Worm (Caenorhabditis elegans) whole organism, L4 larva: Measurements from ENCODE around the gene W04B5.3.
"Not testable (repeated sequence)": the region's sequence is repeated elsewhere in the genome, so short reads cannot be mapped to it uniquely, and the experiment has no call there.

Experiments
- D1046.2 ChIP-seq: fragments of 200-800 bp; sonication (Bioruptor generic); IDR thresholded peaks from 2 replicates; pipeline ENCODE4 v1.3.6; 2022; ENCODE audit warnings: missing genetic modification characterization, missing compliant biosample characterization
- F37D6.2 ChIP-seq: sonication (generic microtip); optimal IDR thresholded peaks from 2 replicates; lab custom pipeline; 2016; ENCODE audit warnings: mild to moderate bottlenecking, missing genetic modification characterization, missing compliant biosample characterization
- R02D3.7 ChIP-seq: fragments of 150-350 bp; sonication (generic microtip); optimal IDR thresholded peaks from 3 replicates; lab custom pipeline; 2014; ENCODE audit warnings: missing biosample characterization, missing genetic modification characterization
- T20F7.1 ChIP-seq: fragments of 200-800 bp; sonication (Bioruptor generic); optimal IDR thresholded peaks from 2 replicates; lab custom pipeline; 2018; ENCODE audit warnings: mild to moderate bottlenecking, missing genetic modification characterization, missing compliant biosample characterization
- Y5F2A.4 ChIP-seq: fragments of 200-800 bp; sonication (Bioruptor generic); optimal IDR thresholded peaks from 2 replicates; lab custom pipeline; 2018; ENCODE audit warnings: mild to moderate bottlenecking, missing genetic modification characterization, missing compliant biosample characterization
- aly-2 ChIP-seq: sonication (generic microtip); optimal IDR thresholded peaks from 2 replicates; lab custom pipeline; 2018; ENCODE audit warnings: missing biosample characterization, missing genetic modification characterization
- ama-1 ChIP-seq: fragments of 150-350 bp; optimal IDR thresholded peaks from 2 replicates; lab custom pipeline; 2014; ENCODE audit warnings: inconsistent platforms, mixed read lengths
- arid-1 ChIP-seq: fragments of 200-800 bp; sonication (Bioruptor generic); conservative IDR thresholded peaks from 2 replicates; pipeline ENCODE4 v1.3.6; 2022; ENCODE audit warnings: missing genetic modification reagents, missing genetic modification characterization, missing compliant biosample characterization
- attf-4 ChIP-seq: sonication (generic microtip); optimal IDR thresholded peaks from 3 replicates; lab custom pipeline; 2017; ENCODE audit warnings: missing biosample characterization, missing genetic modification characterization
- ceh-44 ChIP-seq: fragments of 200-800 bp; sonication (Bioruptor generic); IDR thresholded peaks from 2 replicates; pipeline ENCODE4 v1.3.6; 2022; ENCODE audit warnings: missing genetic modification reagents, missing genetic modification characterization, missing compliant biosample characterization
- ceh-62 ChIP-seq: sonication (generic microtip); optimal IDR thresholded peaks from 2 replicates; lab custom pipeline; 2017; ENCODE audit warnings: missing biosample characterization, missing genetic modification characterization
- ces-1 ChIP-seq: fragments of 150-350 bp; sonication (generic microtip); optimal IDR thresholded peaks from 4 replicates; lab custom pipeline; 2014; ENCODE audit warnings: missing biosample characterization, missing genetic modification reagents, missing genetic modification characterization
- daf-16 ChIP-seq, 3 experiments: sonication (generic microtip); optimal IDR thresholded peaks; 2 replicates each; lab custom pipeline; 2016 to 2017; ENCODE audit warnings: missing genetic modification characterization in 3 of 3, missing genetic modification reagents in 3 of 3, mild to moderate bottlenecking in 2 of 3, missing compliant biosample characterization in 2 of 3, missing biosample characterization in 1 of 3, moderate library complexity in 1 of 3
- daf-19 ChIP-seq: fragments of 200-800 bp; sonication (Bioruptor generic); conservative IDR thresholded peaks from 2 replicates; pipeline ENCODE4 v1.3.6; 2022; ENCODE audit warnings: missing genetic modification characterization, missing compliant biosample characterization
- dmd-6 ChIP-seq: fragments of 200-800 bp; sonication (Bioruptor generic); IDR thresholded peaks from 2 replicates; pipeline ENCODE4 v1.3.6; 2022; ENCODE audit warnings: missing genetic modification reagents, missing genetic modification characterization, missing compliant biosample characterization
- dmd-8 ChIP-seq: fragments of 200-800 bp; sonication (Bioruptor generic); IDR thresholded peaks from 2 replicates; pipeline ENCODE4 v1.3.6; 2022; ENCODE audit warnings: missing genetic modification characterization, missing compliant biosample characterization
- egl-27 ChIP-seq: sonication (generic microtip); optimal IDR thresholded peaks from 3 replicates; lab custom pipeline; 2017; ENCODE audit warnings: missing biosample characterization, missing genetic modification reagents, missing genetic modification characterization
- egl-43 ChIP-seq: fragments of 200-800 bp; sonication (Bioruptor generic); IDR thresholded peaks from 2 replicates; pipeline ENCODE4 v1.3.6; 2022; ENCODE audit warnings: missing genetic modification reagents, missing genetic modification characterization, missing compliant biosample characterization
- fkh-10 ChIP-seq: fragments of 150-350 bp; optimal IDR thresholded peaks from 2 replicates; lab custom pipeline; 2014; ENCODE audit warnings: missing biosample characterization, missing genetic modification reagents, missing genetic modification characterization
- lim-7 ChIP-seq: fragments of 200-800 bp; sonication (Bioruptor generic); IDR thresholded peaks from 2 replicates; pipeline ENCODE4 v1.3.6; 2022; ENCODE audit warnings: missing genetic modification characterization, missing compliant biosample characterization
- lin-38 ChIP-seq: fragments of 200-800 bp; sonication (Bioruptor generic); IDR thresholded peaks from 2 replicates; pipeline ENCODE4 v1.3.6; 2022; ENCODE audit warnings: missing genetic modification reagents, missing genetic modification characterization, missing compliant biosample characterization
- lin-39 ChIP-seq: fragments of 150-350 bp; optimal IDR thresholded peaks from 2 replicates; lab custom pipeline; 2014; ENCODE audit warnings: missing biosample characterization, missing genetic modification reagents, missing genetic modification characterization
- lir-3 ChIP-seq: sonication (generic microtip); optimal IDR thresholded peaks from 2 replicates; lab custom pipeline; 2016; ENCODE audit warnings: mild to moderate bottlenecking, missing genetic modification characterization, missing compliant biosample characterization
- lsy-2 ChIP-seq, 2 experiments: fragments of 150-350 bp in 1 of 2; sonication (generic microtip) in 1 of 2; optimal IDR thresholded peaks; 2 replicates each; lab custom pipeline; 2014 to 2017; ENCODE audit warnings: missing biosample characterization in 2 of 2, missing genetic modification characterization in 2 of 2
- madf-5 ChIP-seq, 2 experiments: fragments of 200-800 bp; sonication (Bioruptor generic); IDR thresholded peaks; 2 replicates each; pipeline ENCODE4 v1.3.6; 2022; ENCODE audit warnings: missing compliant biosample characterization in 2 of 2, missing genetic modification characterization in 2 of 2
- mdt-29 ChIP-seq: fragments of 200-800 bp; sonication (Bioruptor generic); IDR thresholded peaks from 2 replicates; pipeline ENCODE4 v1.3.6; 2022; ENCODE audit warnings: missing genetic modification reagents, missing genetic modification characterization, missing compliant biosample characterization
- nhr-10 ChIP-seq: fragments of 150-350 bp; optimal IDR thresholded peaks from 2 replicates; lab custom pipeline; 2014; ENCODE audit warnings: missing biosample characterization, missing genetic modification characterization
- nhr-41 ChIP-seq: fragments of 200-800 bp; sonication (Bioruptor generic); IDR thresholded peaks from 2 replicates; pipeline ENCODE4 v1.3.6; 2022; ENCODE audit warnings: missing genetic modification reagents, missing genetic modification characterization, missing compliant biosample characterization
- nhr-48 ChIP-seq: sonication (generic microtip); optimal IDR thresholded peaks from 2 replicates; lab custom pipeline; 2016; ENCODE audit warnings: mild to moderate bottlenecking, missing genetic modification characterization, missing compliant biosample characterization
- nhr-6 ChIP-seq: fragments of 150-350 bp; optimal IDR thresholded peaks from 2 replicates; lab custom pipeline; 2014; ENCODE audit warnings: missing biosample characterization, missing genetic modification characterization
- pha-4 ChIP-seq, 2 experiments: fragments of 150-350 bp in 1 of 2; fragments of 200-800 bp in 1 of 2; sonication (Bioruptor generic) in 1 of 2; IDR thresholded peaks in 1 of 2; optimal IDR thresholded peaks in 1 of 2; 2 replicates each; pipeline versions ENCODE4 v1.3.6 to Lab custom; 2014 to 2022; ENCODE audit warnings: missing genetic modification characterization in 2 of 2, missing genetic modification reagents in 2 of 2, missing biosample characterization in 1 of 2, missing compliant biosample characterization in 1 of 2
- pqm-1 ChIP-seq: sonication (generic microtip); optimal IDR thresholded peaks from 2 replicates; lab custom pipeline; 2017; ENCODE audit warnings: missing biosample characterization, missing genetic modification characterization
- saeg-2 ChIP-seq: fragments of 200-800 bp; sonication (Bioruptor generic); IDR thresholded peaks from 2 replicates; pipeline ENCODE4 v1.3.6; 2022; ENCODE audit warnings: missing genetic modification reagents, missing genetic modification characterization, missing compliant biosample characterization
- set-16 ChIP-seq: fragments of 200-800 bp; sonication (Bioruptor generic); IDR thresholded peaks from 2 replicates; pipeline ENCODE4 v1.3.6; 2022; ENCODE audit warnings: missing genetic modification reagents, missing genetic modification characterization, missing compliant biosample characterization
- skn-1 ChIP-seq: fragments of 150-350 bp; optimal IDR thresholded peaks from 2 replicates; lab custom pipeline; 2014; ENCODE audit warnings: missing biosample characterization, missing genetic modification characterization
- snpc-1.2 ChIP-seq: fragments of 200-800 bp; sonication (Bioruptor generic); IDR thresholded peaks from 2 replicates; pipeline ENCODE4 v1.3.6; 2022; ENCODE audit warnings: missing genetic modification reagents, missing genetic modification characterization, missing compliant biosample characterization
- snpc-4 ChIP-seq: fragments of 150-350 bp; optimal IDR thresholded peaks from 2 replicates; lab custom pipeline; 2014; ENCODE audit warnings: missing biosample characterization, missing genetic modification characterization
- unc-130 ChIP-seq: sonication (generic microtip); optimal IDR thresholded peaks from 2 replicates; lab custom pipeline; 2016; ENCODE audit warnings: missing genetic modification reagents, missing genetic modification characterization, missing compliant biosample characterization
- vab-7 ChIP-seq: fragments of 200-800 bp; sonication (Bioruptor generic); IDR thresholded peaks from 2 replicates; pipeline ENCODE4 v1.3.6; 2022; ENCODE audit warnings: missing genetic modification reagents, missing genetic modification characterization, missing compliant biosample characterization
- zag-1 ChIP-seq: fragments of 150-350 bp; optimal IDR thresholded peaks from 2 replicates; lab custom pipeline; 2014; ENCODE audit warnings: missing biosample characterization, missing genetic modification characterization
- zfp-2 ChIP-seq: sonication (generic microtip); optimal IDR thresholded peaks from 2 replicates; lab custom pipeline; 2016; ENCODE audit warnings: mild to moderate bottlenecking, missing genetic modification characterization, missing compliant biosample characterization
- ztf-7 ChIP-seq: fragments of 150-350 bp; optimal IDR thresholded peaks from 2 replicates; lab custom pipeline; 2014; ENCODE audit warnings: missing biosample characterization, missing genetic modification characterization

W04B5.3 gene

ce11 chrIII:2458742-2459141, 40.4 kb downstream of the W04B5.3 start, which contains the start of gene E02H9.3:
TSS of gene E02H9.3 (plus strand) at chrIII:2459042.
- TF ChIP-seq dmd-6 (GFP tag; lab: Robert Waterston, UW) (0 out of 2 replicates have a peak, but pooled peaks have one; percentile 10), pqm-1 (tag; lab: Kevin White, UChicago) (peak; percentile 10)

DNA sequence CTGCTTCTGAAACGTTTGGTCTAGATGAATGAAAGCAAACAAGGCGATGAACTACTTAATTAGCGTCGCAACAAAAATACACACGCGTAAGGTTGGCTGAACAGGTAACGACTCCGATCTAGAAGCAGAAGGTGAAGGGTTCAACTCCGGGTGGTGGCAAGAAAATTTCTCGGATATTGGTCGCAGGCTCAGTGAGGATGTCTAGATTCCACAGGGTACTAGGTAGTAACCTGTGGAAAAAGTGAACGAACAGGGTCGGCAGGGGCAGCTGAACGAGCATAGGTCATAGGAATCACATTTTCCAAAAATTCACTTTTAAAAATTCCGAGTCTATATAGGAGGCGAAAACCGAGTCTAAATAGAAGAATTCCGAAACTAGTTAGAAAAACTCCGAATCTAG, 42.1 kb downstream of the W04B5.3 start:
- TF ChIP-seq snpc-1.2 (GFP tag; lab: Robert Waterston, UW) (0 out of 2 replicates have a peak, but pooled peaks have one; percentile 31), egl-43 (GFP tag; lab: Robert Waterston, UW) (0 out of 2 replicates have a peak, but pooled peaks have one; percentile 57), lin-38 (peak; percentile 64), saeg-2 (GFP tag; lab: Robert Waterston, UW) (0 out of 2 replicates have a peak, but pooled peaks have one; percentile 20), dmd-8 (GFP tag; lab: Robert Waterston, UW) (peak; percentile 77), lim-7 (GFP tag; lab: Robert Waterston, UW) (0 out of 2 replicates have a peak, but pooled peaks have one; percentile 18), pha-4 (GFP tag; IDR thresholded peaks at IDR 0.05; lab: Robert Waterston, UW) (0 out of 2 replicates have a peak, but pooled peaks have one; percentile 36)
- TF ChIP-seq pha-4 (tag; optimal IDR thresholded peaks at IDR 0.05; lab: Kevin White, UChicago) = not testable (repeated sequence)
- TF ChIP-seq, all 104 proteins: peak for 7; not testable (repeated sequence) for 97

DNA sequence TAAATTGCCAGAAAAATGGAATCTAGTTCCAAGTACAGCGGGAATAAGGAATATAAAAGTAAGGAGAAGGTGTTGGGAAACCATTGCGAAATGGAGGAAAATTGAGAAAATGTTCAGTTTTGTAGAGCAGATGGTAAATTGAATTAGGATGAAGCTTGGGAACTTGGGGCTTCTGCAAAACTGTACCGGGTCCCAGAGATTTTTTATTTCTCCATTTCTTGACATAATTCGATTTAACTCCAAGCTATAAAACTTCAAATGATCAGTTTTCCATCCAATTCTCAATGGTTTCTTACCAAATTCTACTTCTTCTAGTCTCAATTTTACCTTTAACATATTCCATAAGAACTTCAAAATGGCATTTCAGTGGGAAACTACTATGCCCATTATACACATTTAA, 49.9 kb downstream of the W04B5.3 start, which contains the start of the genes E02H9.9 and E02H9.1:
Gene E02H9.9 (minus strand): TSS at position 101 of the 400 bp plus-strand sequence.
Gene E02H9.1 (plus strand): TSS at position 285 of the 400 bp plus-strand sequence.
- no peak for TF ChIP-seq lsy-2 (tag; optimal IDR thresholded peaks at IDR 0.05; lab: Kevin White, UChicago)
- TF ChIP-seq snpc-1.2 (GFP tag; lab: Robert Waterston, UW) = no peak
- TF ChIP-seq nhr-6 (tag; lab: Kevin White, UChicago) = no peak
- no peak for TF ChIP-seq ama-1 (lab: Kevin White, UChicago)
- TF ChIP-seq T20F7.1 (GFP tag; lab: Kevin White, UChicago) = no peak
- no peak for TF ChIP-seq arid-1 (GFP tag; lab: Robert Waterston, UW)
- TF ChIP-seq D1046.2 = no peak
- no peak for TF ChIP-seq fkh-10 (GFP tag; lab: Kevin White, UChicago)
- TF ChIP-seq nhr-10 (tag; lab: Kevin White, UChicago) = no peak
- TF ChIP-seq nhr-41 (GFP tag; lab: Robert Waterston, UW) = no peak
- no peak for TF ChIP-seq Y5F2A.4 (GFP tag; lab: Kevin White, UChicago)
- no peak for TF ChIP-seq attf-4
- TF ChIP-seq vab-7 = no peak
- TF ChIP-seq egl-27 (tag; lab: Kevin White, UChicago) = no peak
- TF ChIP-seq aly-2 (tag; lab: Kevin White, UChicago) = no peak
- no peak for TF ChIP-seq ceh-44
- TF ChIP-seq daf-19 = no peak
- TF ChIP-seq madf-5 (GFP tag; IDR thresholded peaks at IDR 0.05; lab: Robert Waterston, UW) = no peak

DNA sequence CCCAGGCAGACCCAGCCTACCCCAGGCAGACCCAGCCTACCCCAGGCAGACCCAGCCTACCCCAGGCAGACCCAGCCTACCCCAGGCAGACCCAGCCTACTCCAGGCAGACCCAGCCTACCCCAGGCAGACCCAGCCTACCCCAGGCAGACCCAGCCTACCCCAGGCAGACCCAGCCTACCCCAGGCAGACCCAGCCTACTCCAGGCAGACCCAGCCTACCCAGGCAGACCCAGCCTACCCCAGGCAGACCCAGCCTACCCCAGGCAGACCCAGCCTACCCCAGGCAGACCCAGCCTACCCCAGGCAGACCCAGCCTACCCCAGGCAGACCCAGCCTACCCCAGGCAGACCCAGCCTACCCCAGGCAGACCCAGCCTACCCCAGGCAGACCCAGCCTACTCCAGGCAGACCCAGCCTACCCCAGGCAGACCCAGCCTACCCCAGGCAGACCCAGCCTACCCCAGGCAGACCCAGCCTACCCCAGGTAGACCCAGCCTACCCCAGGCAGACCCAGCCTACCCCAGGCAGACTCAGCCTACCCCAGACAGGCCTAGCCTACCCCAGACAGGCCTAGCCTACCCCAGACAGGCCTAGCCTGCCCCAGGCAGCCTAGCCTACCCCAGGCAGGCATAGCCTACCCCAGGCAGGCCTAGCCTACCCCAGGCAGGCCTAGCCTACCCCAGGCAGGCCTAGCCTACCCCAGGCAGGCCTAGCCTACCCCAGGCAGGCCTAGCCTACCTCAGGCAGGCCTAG, 52.6 kb downstream of the W04B5.3 start:
- peak; percentile 74 for TF ChIP-seq set-16 (GFP tag; lab: Robert Waterston, UW)
- TF ChIP-seq, all 104 proteins: peak for 1; not testable (repeated sequence) for 103

DNA sequence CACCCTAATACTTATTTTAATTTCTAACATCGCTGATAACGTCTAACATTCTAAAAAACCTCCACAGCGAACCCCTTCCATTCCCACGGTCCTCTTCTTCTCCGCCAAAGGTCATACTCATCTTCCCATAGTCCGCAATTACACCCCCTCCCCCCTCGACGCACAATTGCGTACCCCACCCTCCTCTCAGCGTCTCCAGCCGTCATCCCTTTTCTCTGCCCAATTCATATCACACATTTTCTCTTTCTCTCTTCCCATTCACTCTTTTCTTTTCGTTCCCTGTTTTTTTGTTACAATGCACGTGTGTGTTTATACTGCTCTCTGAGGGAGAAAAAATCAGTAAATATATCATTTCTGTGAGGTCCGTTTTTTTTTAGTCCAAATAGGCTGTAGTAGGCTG, 53.5 kb downstream of the W04B5.3 start:
- TF ChIP-seq ztf-7 (tag; lab: Kevin White, UChicago) = no peak
- no peak for TF ChIP-seq nhr-48 (tag; lab: Kevin White, UChicago)
- TF ChIP-seq zag-1 = no peak
- TF ChIP-seq T20F7.1 (GFP tag; lab: Kevin White, UChicago) = no peak
- no peak for TF ChIP-seq unc-130 (GFP tag; lab: Kevin White, UChicago)
- no peak for TF ChIP-seq lin-39 (tag; lab: Kevin White, UChicago)
- TF ChIP-seq lim-7 (GFP tag; lab: Robert Waterston, UW) = 0 out of 2 replicates have a peak, but pooled peaks have one; percentile 12
- no peak for TF ChIP-seq F37D6.2
- TF ChIP-seq ces-1 (GFP tag; lab: Kevin White, UChicago) = no peak
- TF ChIP-seq daf-16 (GFP tag; optimal IDR thresholded peaks at IDR 0.05; lab: Kevin White, UChicago) = no peak
- peak; percentile 47 for TF ChIP-seq daf-16 (tag; optimal IDR thresholded peaks at IDR 0.05; lab: Kevin White, UChicago)
- TF ChIP-seq ceh-44 = no peak
- no peak for TF ChIP-seq mdt-29
- no peak for TF ChIP-seq R02D3.7
- no peak for TF ChIP-seq skn-1 (tag; lab: Kevin White, UChicago)
- TF ChIP-seq snpc-4 (tag; lab: Kevin White, UChicago) = no peak
- TF ChIP-seq ceh-62 (tag; lab: Kevin White, UChicago) = no peak
- TF ChIP-seq lir-3 = no peak
- no peak for TF ChIP-seq zfp-2 (tag; lab: Kevin White, UChicago)
